Fruit fly (Drosophila melanogaster) whole organism, embryonic: Measurements from ENCODE around the gene CG33235.

Source experiments
- Awh ChIP-seq: fragments of 200-800 bp; sonication (Bioruptor generic); IDR thresholded peaks from 2 replicates; pipeline ENCODE4, ENCODE4 v1.3.6; 2022; ENCODE audit warnings: missing biosample characterization, missing genetic modification characterization
- BEAF-32 ChIP-seq: fragments of 200-800 bp; sonication (Bioruptor generic); optimal IDR thresholded peaks from 3 replicates; lab custom pipeline; 2017; ENCODE audit warnings: missing biosample characterization, missing genetic modification characterization, mild to moderate bottlenecking, moderate library complexity, missing genetic modification reagents
- CG10274 ChIP-seq: fragments of 200-800 bp; sonication (Bioruptor generic); optimal IDR thresholded peaks from 3 replicates; lab custom pipeline; 2017; ENCODE audit warnings: missing biosample characterization, mild to moderate bottlenecking, missing genetic modification characterization
- CG11695 ChIP-seq: fragments of 200-800 bp; sonication (Bioruptor generic); IDR thresholded peaks from 3 replicates; pipeline ENCODE4 v1.3.6; 2022; ENCODE audit warnings: missing biosample characterization, missing genetic modification characterization
- CG12219 ChIP-seq: fragments of 200-800 bp; sonication (Bioruptor generic); optimal IDR thresholded peaks from 3 replicates; lab custom pipeline; 2018; ENCODE audit warnings: missing biosample characterization, mild to moderate bottlenecking, missing genetic modification characterization
- CG13123 ChIP-seq: fragments of 200-800 bp; sonication (Bioruptor generic); optimal IDR thresholded peaks from 2 replicates; lab custom pipeline; 2016; ENCODE audit warnings: missing biosample characterization, missing genetic modification characterization
- CG13424 ChIP-seq: fragments of 200-800 bp; sonication (Bioruptor generic); optimal IDR thresholded peaks from 2 replicates; lab custom pipeline; 2019; ENCODE audit warnings: missing biosample characterization, mild to moderate bottlenecking, missing genetic modification characterization, moderate library complexity
- CG15601 ChIP-seq: fragments of 200-800 bp; sonication (Bioruptor generic); optimal IDR thresholded peaks from 3 replicates; lab custom pipeline; 2019; ENCODE audit warnings: missing biosample characterization, mild to moderate bottlenecking, missing genetic modification characterization, moderate library complexity
- CG17829 ChIP-seq: fragments of 200-800 bp; optimal IDR thresholded peaks from 2 replicates; lab custom pipeline; 2019; ENCODE audit warnings: missing biosample characterization, mild to moderate bottlenecking, missing genetic modification characterization, moderate library complexity
- CG18476 ChIP-seq: fragments of 200-800 bp; sonication (Bioruptor generic); optimal IDR thresholded peaks from 2 replicates; lab custom pipeline; 2016; ENCODE audit warnings: missing biosample characterization, mild to moderate bottlenecking, missing genetic modification characterization
- CG18599 ChIP-seq: fragments of 200-800 bp; sonication (Bioruptor generic); optimal IDR thresholded peaks from 3 replicates; lab custom pipeline; 2017; ENCODE audit warnings: missing biosample characterization, missing genetic modification characterization, mild to moderate bottlenecking, moderate library complexity, missing genetic modification reagents
- CG2199 ChIP-seq: fragments of 200-800 bp; sonication (Bioruptor generic); IDR thresholded peaks from 3 replicates; pipeline ENCODE4 v1.3.6; 2022; ENCODE audit warnings: missing biosample characterization, missing genetic modification characterization
- CG2678 ChIP-seq: fragments of 200-800 bp; sonication (Bioruptor generic); optimal IDR thresholded peaks from 3 replicates; lab custom pipeline; 2019; ENCODE audit warnings: missing biosample characterization, mild to moderate bottlenecking, missing genetic modification characterization, moderate library complexity
- CG2712 ChIP-seq: fragments of 200-800 bp; optimal IDR thresholded peaks from 3 replicates; lab custom pipeline; 2019; ENCODE audit warnings: missing biosample characterization, mild to moderate bottlenecking, missing genetic modification characterization, moderate library complexity
- CG32772 ChIP-seq: fragments of 200-800 bp; sonication (Bioruptor generic); IDR thresholded peaks from 2 replicates; pipeline ENCODE4 v1.3.6; 2022; ENCODE audit warnings: missing biosample characterization, missing genetic modification characterization
- CG4730 ChIP-seq: fragments of 200-800 bp; sonication (Bioruptor generic); IDR thresholded peaks from 2 replicates; pipeline ENCODE4 v1.3.6; 2022; ENCODE audit warnings: missing biosample characterization, missing genetic modification characterization
- CG5245 ChIP-seq: fragments of 200-800 bp; sonication (Bioruptor generic); optimal IDR thresholded peaks from 3 replicates; lab custom pipeline; 2016; ENCODE audit warnings: missing biosample characterization, missing genetic modification characterization
- CG6654 ChIP-seq: fragments of 200-800 bp; sonication (Bioruptor generic); optimal IDR thresholded peaks from 2 replicates; lab custom pipeline; 2017; ENCODE audit warnings: missing biosample characterization, mild to moderate bottlenecking, missing genetic modification characterization
- CG9932 ChIP-seq: fragments of 200-800 bp; sonication (Bioruptor generic); IDR thresholded peaks from 2 replicates; pipeline ENCODE4 v1.3.6; 2022; ENCODE audit warnings: missing biosample characterization, missing genetic modification characterization
- Dip3 ChIP-seq: fragments of 200-800 bp; sonication (Bioruptor generic); optimal IDR thresholded peaks from 3 replicates; lab custom pipeline; 2016; ENCODE audit warnings: missing biosample characterization, missing genetic modification characterization
- E2f1 ChIP-seq: fragments of 200-800 bp; sonication (Bioruptor generic); IDR thresholded peaks from 2 replicates; pipeline ENCODE4 v1.3.6; 2022; ENCODE audit warnings: missing biosample characterization, missing genetic modification characterization
- Fer2 ChIP-seq: fragments of 200-800 bp; sonication (Bioruptor generic); optimal IDR thresholded peaks from 2 replicates; lab custom pipeline; 2018; ENCODE audit warnings: missing biosample characterization, mild to moderate bottlenecking, missing genetic modification characterization, moderate library complexity
- Hand ChIP-seq: fragments of 200-800 bp; sonication (Bioruptor generic); optimal IDR thresholded peaks from 2 replicates; lab custom pipeline; 2017; ENCODE audit warnings: mild to moderate bottlenecking, missing biosample characterization, missing genetic modification reagents, missing genetic modification characterization
- Hsf ChIP-seq: fragments of 200-800 bp; sonication (Bioruptor generic); optimal IDR thresholded peaks from 3 replicates; lab custom pipeline; 2016; ENCODE audit warnings: missing biosample characterization, missing genetic modification characterization
- Mrtf ChIP-seq: fragments of 200-800 bp; sonication (Bioruptor generic); IDR thresholded peaks from 3 replicates; pipeline ENCODE4 v1.3.6; 2022; ENCODE audit warnings: missing biosample characterization, missing genetic modification characterization
- Neu2 ChIP-seq: fragments of 200-800 bp; sonication (Bioruptor generic); optimal IDR thresholded peaks from 3 replicates; lab custom pipeline; 2016; ENCODE audit warnings: missing biosample characterization, missing genetic modification characterization, borderline replicate concordance
- Ptx1 ChIP-seq: fragments of 200-800 bp; sonication (Bioruptor generic); IDR thresholded peaks from 2 replicates; pipeline ENCODE4 v1.3.6; 2022; ENCODE audit warnings: missing biosample characterization, missing genetic modification characterization
- Scr ChIP-seq: fragments of 200-800 bp; sonication (Bioruptor generic); IDR thresholded peaks from 2 replicates; pipeline ENCODE4 v1.3.6; 2022; ENCODE audit warnings: missing biosample characterization, missing genetic modification characterization; ENCODE audit not compliant: partially characterized antibody
- bab2 ChIP-seq: fragments of 200-800 bp; sonication (Bioruptor generic); optimal IDR thresholded peaks from 2 replicates; lab custom pipeline; 2016; ENCODE audit warnings: missing biosample characterization, missing genetic modification characterization
- da ChIP-seq: fragments of 200-800 bp; sonication (Bioruptor generic); optimal IDR thresholded peaks from 2 replicates; lab custom pipeline; 2016; ENCODE audit warnings: missing biosample characterization, missing genetic modification characterization
- en ChIP-seq: fragments of 200-800 bp; sonication (Bioruptor generic); optimal IDR thresholded peaks from 2 replicates; lab custom pipeline; 2016; ENCODE audit warnings: missing biosample characterization, missing genetic modification characterization
- hb ChIP-seq: fragments of 200-800 bp; sonication (Bioruptor generic); IDR thresholded peaks from 3 replicates; pipeline ENCODE4 v1.3.6; 2022; ENCODE audit warnings: missing biosample characterization, missing genetic modification characterization; ENCODE audit not compliant: partially characterized antibody
- her ChIP-seq: fragments of 200-800 bp; sonication (Bioruptor generic); optimal IDR thresholded peaks from 2 replicates; lab custom pipeline; 2016; ENCODE audit warnings: missing biosample characterization, missing genetic modification characterization
- hkb ChIP-seq, 2 experiments: fragments of 200-800 bp in 1 of 2; fragments of >200 bp in 1 of 2; sonication (Bioruptor generic) in 1 of 2; IDR thresholded peaks in 1 of 2; optimal IDR thresholded peaks in 1 of 2; 2 replicates each; pipeline versions ENCODE4 v1.3.6 to Lab custom; 2017 to 2022; ENCODE audit warnings: missing biosample characterization in 1 of 2, missing genetic modification characterization in 1 of 2
- ind ChIP-seq: fragments of 200-800 bp; sonication (Bioruptor generic); optimal IDR thresholded peaks from 3 replicates; lab custom pipeline; 2016; ENCODE audit warnings: missing biosample characterization, missing genetic modification characterization
- jing ChIP-seq: fragments of 200-800 bp; sonication (Bioruptor generic); optimal IDR thresholded peaks from 2 replicates; lab custom pipeline; 2018; ENCODE audit warnings: missing biosample characterization, mild to moderate bottlenecking, missing genetic modification characterization
- ken ChIP-seq: fragments of 200-800 bp; sonication (Bioruptor generic); IDR thresholded peaks from 3 replicates; pipeline ENCODE4 v1.3.6; 2022; ENCODE audit warnings: missing biosample characterization, missing genetic modification characterization
- mam ChIP-seq: fragments of 200-800 bp; sonication (Bioruptor generic); optimal IDR thresholded peaks from 3 replicates; lab custom pipeline; 2016; ENCODE audit warnings: missing biosample characterization, missing genetic modification characterization
- nau ChIP-seq: fragments of 200-800 bp; sonication (Bioruptor generic); optimal IDR thresholded peaks from 3 replicates; lab custom pipeline; 2017; ENCODE audit warnings: missing biosample characterization, mild to moderate bottlenecking, missing genetic modification characterization, missing genetic modification reagents
- nerfin-2 ChIP-seq: fragments of 200-800 bp; sonication (Bioruptor generic); IDR thresholded peaks from 2 replicates; pipeline ENCODE4 v1.3.6; 2022; ENCODE audit warnings: missing biosample characterization, missing genetic modification characterization; ENCODE audit not compliant: partially characterized antibody
- oc ChIP-seq: fragments of 200-800 bp; sonication (Bioruptor generic); optimal IDR thresholded peaks from 2 replicates; lab custom pipeline; 2018; ENCODE audit warnings: missing biosample characterization, mild to moderate bottlenecking, missing genetic modification characterization, moderate library complexity
- prd ChIP-seq, 3 experiments: fragments of >200 bp in 2 of 3; fragments of 200-800 bp in 1 of 3; sonication (Bioruptor generic) in 1 of 3; optimal IDR thresholded peaks in 2 of 3; IDR thresholded peaks in 1 of 3; 2 replicates in 2 of 3; 3 replicates in 1 of 3; pipeline versions ENCODE4 v1.3.6 to Lab custom; 2017 to 2022; ENCODE audit warnings: missing biosample characterization in 1 of 3, missing genetic modification characterization in 1 of 3
- row ChIP-seq: fragments of 200-800 bp; sonication (Bioruptor generic); IDR thresholded peaks from 3 replicates; pipeline ENCODE4 v1.3.6; 2022; ENCODE audit warnings: missing biosample characterization, missing genetic modification characterization
- sob ChIP-seq: fragments of 200-800 bp; sonication (Bioruptor generic); IDR thresholded peaks from 2 replicates; pipeline ENCODE4 v1.3.6; 2022; ENCODE audit warnings: missing biosample characterization, missing genetic modification characterization
- sug ChIP-seq: fragments of 200-800 bp; optimal IDR thresholded peaks from 2 replicates; lab custom pipeline; 2019; ENCODE audit warnings: missing biosample characterization, mild to moderate bottlenecking, missing genetic modification characterization, moderate library complexity
- tx ChIP-seq: fragments of 200-800 bp; sonication (Bioruptor generic); optimal IDR thresholded peaks from 2 replicates; lab custom pipeline; 2016; ENCODE audit warnings: missing biosample characterization, missing genetic modification characterization
- unpg ChIP-seq: fragments of 200-800 bp; sonication (Bioruptor generic); optimal IDR thresholded peaks from 3 replicates; lab custom pipeline; 2018; ENCODE audit warnings: missing biosample characterization, mild to moderate bottlenecking, missing genetic modification characterization, moderate library complexity
- vvl ChIP-seq: fragments of 200-800 bp; sonication (Bioruptor generic); IDR thresholded peaks from 2 replicates; pipeline ENCODE4 v1.3.6; 2022; ENCODE audit warnings: missing biosample characterization, missing genetic modification characterization
- zen2 ChIP-seq: fragments of 200-800 bp; sonication (Bioruptor generic); IDR thresholded peaks from 3 replicates; pipeline ENCODE4 v1.3.6; 2022; ENCODE audit warnings: missing biosample characterization, missing genetic modification characterization; ENCODE audit not compliant: partially characterized antibody

Gene CG33235

dm6 chrX:11499454-11499853 lies 8.1 kb upstream of the CG33235 start (continued):
- TF ChIP-seq Mrtf (GFP tag; lab: Robert Waterston, UW) (peak; percentile 43; the same call in 1 of the 3 replicates), CG10274 (GFP tag; lab: Kevin White, UChicago) (no peak), CG15601 (tag; lab: Kevin White, UChicago) (peak; percentile 0), CG6654 (GFP tag; lab: Kevin White, UChicago) (peak; percentile 15), hb (GFP tag; lab: Robert Waterston, UW) (no peak), CG12219 (peak; percentile 43), da (GFP tag; lab: Kevin White, UChicago) (no peak), row (GFP tag; lab: Robert Waterston, UW) (peak; percentile 59), Fer2 (tag; lab: Kevin White, UChicago) (no peak), en (no peak), CG5245 (GFP tag; lab: Kevin White, UChicago) (peak; percentile 27), tx (GFP tag; lab: Kevin White, UChicago) (no peak), CG2712 (tag; lab: Kevin White, UChicago) (peak; percentile 31), E2f1 (GFP tag; lab: Robert Waterston, UW) (0 out of 2 replicates have a peak, but pooled peaks have one; percentile 24), CG2199 (GFP tag; lab: Robert Waterston, UW) (0 out of 3 replicates have a peak, but pooled peaks have one; percentile 44), Hsf (peak; percentile 27), sug (tag; lab: Kevin White, UChicago) (no peak), unpg (GFP tag; lab: Kevin White, UChicago) (peak; percentile 27), CG13424 (peak; percentile 32), CG18476 (GFP tag; lab: Kevin White, UChicago) (no peak), CG9932 (GFP tag; lab: Robert Waterston, UW) (peak; percentile 15; the same call in 1 of the 2 replicates), Ptx1 (GFP tag; lab: Robert Waterston, UW) (peak; percentile 40; the same call in 1 of the 2 replicates), prd (optimal IDR thresholded peaks at IDR 0.05; lab: Kevin White, UChicago) (no peak), prd (GFP tag; IDR thresholded peaks at IDR 0.05; lab: Robert Waterston, UW) (peak; percentile 62; the same call in 2 of the 3 replicates), ind (peak; percentile 53), CG11695 (GFP tag; lab: Robert Waterston, UW) (no peak), nerfin-2 (GFP tag; lab: Robert Waterston, UW) (no peak), her (peak; percentile 18), zen2 (GFP tag; lab: Robert Waterston, UW) (no peak), Awh (peak; percentile 56; the same call in 1 of the 2 replicates), CG2678 (peak; percentile 47), mam (GFP tag; lab: Kevin White, UChicago) (peak; percentile 26), CG32772 (peak; percentile 54), Hand (GFP tag; lab: Kevin White, UChicago) (no peak), CG17829 (tag; lab: Kevin White, UChicago) (peak; percentile 24), sob (0 out of 2 replicates have a peak, but pooled peaks have one; percentile 13), CG4730 (GFP tag; lab: Robert Waterston, UW) (0 out of 2 replicates have a peak, but pooled peaks have one; percentile 31), nau (GFP tag; lab: Kevin White, UChicago) (no peak), jing (no peak), Neu2 (no peak), oc (peak; percentile 62), BEAF-32 (GFP tag; lab: Kevin White, UChicago) (no peak), CG18599 (GFP tag; lab: Kevin White, UChicago) (peak; percentile 33), bab2 (GFP tag; lab: Kevin White, UChicago) (peak; percentile 53), hkb (optimal IDR thresholded peaks at IDR 0.05; lab: Kevin White, UChicago) (no peak), hkb (GFP tag; IDR thresholded peaks at IDR 0.05; lab: Robert Waterston, UW) (peak; percentile 51; the same call in 1 of the 2 replicates), ken (0 out of 3 replicates have a peak, but pooled peaks have one; percentile 60), Dip3 (GFP tag; lab: Kevin White, UChicago) (peak; percentile 14), Scr (no peak), vvl (GFP tag; lab: Robert Waterston, UW) (peak; percentile 63), CG13123 (GFP tag; lab: Kevin White, UChicago) (no peak)
